Worm (Caenorhabditis elegans) whole organism, L4 larva: ENCODE measurements around the gene wdfy-2.
A peak's percentile ranks its signal among the peaks of the same experiment; 100 is the strongest.

Experiments
- F10B5.3 ChIP-seq: sonication (generic microtip); optimal IDR thresholded peaks from 2 replicates; lab custom pipeline; 2016; ENCODE audit warnings: mild to moderate bottlenecking, missing genetic modification characterization, missing compliant biosample characterization
- F44E2.7 ChIP-seq: fragments of 200-800 bp; sonication (Bioruptor generic); IDR thresholded peaks from 2 replicates; pipeline ENCODE4 v2.1.2; 2022; ENCODE audit warnings: missing genetic modification characterization, missing compliant biosample characterization
- F49E8.2 ChIP-seq: sonication (generic microtip); optimal IDR thresholded peaks from 2 replicates; lab custom pipeline; 2016; ENCODE audit warnings: missing compliant biosample characterization, mild to moderate bottlenecking, missing genetic modification characterization, borderline replicate concordance
- T26A8.4 ChIP-seq: fragments of 200-800 bp; sonication (Bioruptor generic); IDR thresholded peaks from 2 replicates; pipeline ENCODE4 v1.3.6; 2022; ENCODE audit warnings: missing genetic modification characterization, missing compliant biosample characterization
- Y48G9A.11 ChIP-seq: fragments of 200-800 bp; sonication (Bioruptor generic); IDR thresholded peaks from 2 replicates; pipeline ENCODE4 v1.3.6; 2022; ENCODE audit warnings: missing genetic modification reagents, missing genetic modification characterization, missing compliant biosample characterization
- Y75B8A.6 ChIP-seq: fragments of 200-800 bp; sonication (Bioruptor generic); IDR thresholded peaks from 2 replicates; pipeline ENCODE4 v1.3.6; 2022; ENCODE audit warnings: missing genetic modification reagents, missing genetic modification characterization, missing compliant biosample characterization
- aly-2 ChIP-seq: sonication (generic microtip); optimal IDR thresholded peaks from 2 replicates; lab custom pipeline; 2018; ENCODE audit warnings: missing biosample characterization, missing genetic modification characterization
- attf-4 ChIP-seq: sonication (generic microtip); optimal IDR thresholded peaks from 3 replicates; lab custom pipeline; 2017; ENCODE audit warnings: missing biosample characterization, missing genetic modification characterization
- ceh-20 ChIP-seq: fragments of 200-800 bp; sonication (Bioruptor generic); IDR thresholded peaks from 2 replicates; pipeline ENCODE4 v1.3.6; 2022; ENCODE audit warnings: missing genetic modification reagents, missing genetic modification characterization, missing compliant biosample characterization
- ceh-28 ChIP-seq: fragments of 150-350 bp; optimal IDR thresholded peaks from 2 replicates; lab custom pipeline; 2014; ENCODE audit warnings: missing biosample characterization, missing genetic modification reagents, missing genetic modification characterization
- ceh-62 ChIP-seq: sonication (generic microtip); optimal IDR thresholded peaks from 2 replicates; lab custom pipeline; 2017; ENCODE audit warnings: missing biosample characterization, missing genetic modification characterization
- cey-2 ChIP-seq: sonication (generic microtip); optimal IDR thresholded peaks from 3 replicates; lab custom pipeline; 2017; ENCODE audit warnings: missing genetic modification characterization, mild to moderate bottlenecking, missing compliant biosample characterization, antibody characterized with exemption, borderline replicate concordance; ENCODE audit not compliant: insufficient read depth
- daf-12 ChIP-seq: fragments of 150-350 bp; optimal IDR thresholded peaks from 2 replicates; lab custom pipeline; 2014; ENCODE audit warnings: missing biosample characterization, missing genetic modification reagents, missing genetic modification characterization
- daf-16 ChIP-seq, 3 experiments: sonication (generic microtip); optimal IDR thresholded peaks; 2 replicates each; lab custom pipeline; 2016 to 2017; ENCODE audit warnings: missing genetic modification characterization in 3 of 3, missing genetic modification reagents in 3 of 3, mild to moderate bottlenecking in 2 of 3, missing compliant biosample characterization in 2 of 3, missing biosample characterization in 1 of 3, moderate library complexity in 1 of 3
- daf-19 ChIP-seq: fragments of 200-800 bp; sonication (Bioruptor generic); conservative IDR thresholded peaks from 2 replicates; pipeline ENCODE4 v1.3.6; 2022; ENCODE audit warnings: missing genetic modification characterization, missing compliant biosample characterization
- daf-8 ChIP-seq: fragments of 200-800 bp; sonication (Bioruptor generic); IDR thresholded peaks from 2 replicates; pipeline ENCODE4 v1.3.6; 2022; ENCODE audit warnings: missing genetic modification characterization, missing compliant biosample characterization
- dmd-6 ChIP-seq: fragments of 200-800 bp; sonication (Bioruptor generic); IDR thresholded peaks from 2 replicates; pipeline ENCODE4 v1.3.6; 2022; ENCODE audit warnings: missing genetic modification reagents, missing genetic modification characterization, missing compliant biosample characterization
- dmd-8 ChIP-seq: fragments of 200-800 bp; sonication (Bioruptor generic); IDR thresholded peaks from 2 replicates; pipeline ENCODE4 v1.3.6; 2022; ENCODE audit warnings: missing genetic modification characterization, missing compliant biosample characterization
- dmd-9 ChIP-seq: fragments of 200-800 bp; sonication (Bioruptor generic); IDR thresholded peaks from 2 replicates; pipeline ENCODE4 v1.3.6; 2022; ENCODE audit warnings: missing genetic modification reagents, missing genetic modification characterization, missing compliant biosample characterization
- dpl-1 ChIP-seq: fragments of 150-350 bp; optimal IDR thresholded peaks from 2 replicates; lab custom pipeline; 2014; ENCODE audit warnings: missing biosample characterization, missing genetic modification reagents, missing genetic modification characterization
- egl-43 ChIP-seq: fragments of 200-800 bp; sonication (Bioruptor generic); IDR thresholded peaks from 2 replicates; pipeline ENCODE4 v1.3.6; 2022; ENCODE audit warnings: missing genetic modification reagents, missing genetic modification characterization, missing compliant biosample characterization
- fkh-10 ChIP-seq: fragments of 150-350 bp; optimal IDR thresholded peaks from 2 replicates; lab custom pipeline; 2014; ENCODE audit warnings: missing biosample characterization, missing genetic modification reagents, missing genetic modification characterization
- gei-8 ChIP-seq: fragments of 200-800 bp; sonication (Bioruptor generic); optimal IDR thresholded peaks from 2 replicates; lab custom pipeline; 2018; ENCODE audit warnings: mild to moderate bottlenecking, missing genetic modification characterization, missing compliant biosample characterization
- hmg-1.1 ChIP-seq: fragments of 200-800 bp; sonication (Bioruptor generic); IDR thresholded peaks from 2 replicates; pipeline ENCODE4 v1.3.6; 2022; ENCODE audit warnings: missing genetic modification reagents, missing genetic modification characterization, missing compliant biosample characterization
- lim-7 ChIP-seq: fragments of 200-800 bp; sonication (Bioruptor generic); IDR thresholded peaks from 2 replicates; pipeline ENCODE4 v1.3.6; 2022; ENCODE audit warnings: missing genetic modification characterization, missing compliant biosample characterization
- lin-1 ChIP-seq: fragments of 200-800 bp; sonication (Bioruptor generic); IDR thresholded peaks from 2 replicates; pipeline ENCODE4 v1.3.6; 2022; ENCODE audit warnings: missing genetic modification reagents, missing genetic modification characterization, missing compliant biosample characterization
- lin-15B ChIP-seq: fragments of 150-350 bp; sonication (generic microtip); optimal IDR thresholded peaks from 3 replicates; lab custom pipeline; 2014; ENCODE audit warnings: missing biosample characterization, missing genetic modification characterization
- lin-39 ChIP-seq: fragments of 150-350 bp; optimal IDR thresholded peaks from 2 replicates; lab custom pipeline; 2014; ENCODE audit warnings: missing biosample characterization, missing genetic modification reagents, missing genetic modification characterization
- mep-1 ChIP-seq: fragments of 150-350 bp; sonication (generic microtip); optimal IDR thresholded peaks from 3 replicates; lab custom pipeline; 2014; ENCODE audit warnings: missing biosample characterization, missing genetic modification characterization
- mes-2 ChIP-seq: sonication (generic microtip); optimal IDR thresholded peaks from 2 replicates; lab custom pipeline; 2016; ENCODE audit warnings: missing genotype, mild to moderate bottlenecking, missing genetic modification characterization, missing compliant biosample characterization; ENCODE audit not compliant: poor library complexity, severe bottlenecking
- mxl-2 ChIP-seq: fragments of 200-800 bp; sonication (Bioruptor generic); conservative IDR thresholded peaks from 2 replicates; pipeline ENCODE4 v1.3.6; 2022; ENCODE audit warnings: missing genetic modification reagents, missing genetic modification characterization, missing compliant biosample characterization
- nhr-10 ChIP-seq: fragments of 150-350 bp; optimal IDR thresholded peaks from 2 replicates; lab custom pipeline; 2014; ENCODE audit warnings: missing biosample characterization, missing genetic modification characterization
- nhr-102 ChIP-seq: sonication (generic microtip); optimal IDR thresholded peaks from 2 replicates; lab custom pipeline; 2016; ENCODE audit warnings: mild to moderate bottlenecking, missing genetic modification characterization, moderate library complexity, missing compliant biosample characterization
- nhr-11 ChIP-seq: fragments of 150-350 bp; optimal IDR thresholded peaks from 2 replicates; lab custom pipeline; 2014; ENCODE audit warnings: missing biosample characterization, missing genetic modification characterization
- nhr-28 ChIP-seq: fragments of 150-350 bp; optimal IDR thresholded peaks from 2 replicates; lab custom pipeline; 2014; ENCODE audit warnings: missing biosample characterization, missing genetic modification characterization
- nhr-48 ChIP-seq: sonication (generic microtip); optimal IDR thresholded peaks from 2 replicates; lab custom pipeline; 2016; ENCODE audit warnings: mild to moderate bottlenecking, missing genetic modification characterization, missing compliant biosample characterization
- nhr-6 ChIP-seq: fragments of 150-350 bp; optimal IDR thresholded peaks from 2 replicates; lab custom pipeline; 2014; ENCODE audit warnings: missing biosample characterization, missing genetic modification characterization
- nhr-77 ChIP-seq: fragments of 150-350 bp; optimal IDR thresholded peaks from 2 replicates; lab custom pipeline; 2014; ENCODE audit warnings: missing biosample characterization, missing genetic modification characterization
- pha-4 ChIP-seq, 2 experiments: fragments of 150-350 bp in 1 of 2; fragments of 200-800 bp in 1 of 2; sonication (Bioruptor generic) in 1 of 2; IDR thresholded peaks in 1 of 2; optimal IDR thresholded peaks in 1 of 2; 2 replicates each; pipeline versions ENCODE4 v1.3.6 to Lab custom; 2014 to 2022; ENCODE audit warnings: missing genetic modification characterization in 2 of 2, missing genetic modification reagents in 2 of 2, missing biosample characterization in 1 of 2, missing compliant biosample characterization in 1 of 2
- rbr-2 ChIP-seq: sonication (generic microtip); optimal IDR thresholded peaks from 2 replicates; lab custom pipeline; 2016; ENCODE audit warnings: missing genotype, missing genetic modification characterization, missing compliant biosample characterization
- saeg-2 ChIP-seq: fragments of 200-800 bp; sonication (Bioruptor generic); IDR thresholded peaks from 2 replicates; pipeline ENCODE4 v1.3.6; 2022; ENCODE audit warnings: missing genetic modification reagents, missing genetic modification characterization, missing compliant biosample characterization
- sdz-12 ChIP-seq: fragments of 200-800 bp; sonication (Bioruptor generic); optimal IDR thresholded peaks from 2 replicates; lab custom pipeline; 2018; ENCODE audit warnings: mild to moderate bottlenecking, missing genetic modification characterization, missing compliant biosample characterization
- set-16 ChIP-seq: fragments of 200-800 bp; sonication (Bioruptor generic); IDR thresholded peaks from 2 replicates; pipeline ENCODE4 v1.3.6; 2022; ENCODE audit warnings: missing genetic modification reagents, missing genetic modification characterization, missing compliant biosample characterization
- snpc-4 ChIP-seq: fragments of 150-350 bp; optimal IDR thresholded peaks from 2 replicates; lab custom pipeline; 2014; ENCODE audit warnings: missing biosample characterization, missing genetic modification characterization
- spr-3 ChIP-seq: fragments of 200-800 bp; sonication (Bioruptor generic); optimal IDR thresholded peaks from 2 replicates; lab custom pipeline; 2018; ENCODE audit warnings: mild to moderate bottlenecking, missing genetic modification characterization, missing compliant biosample characterization
- unc-39 ChIP-seq: sonication (generic microtip); optimal IDR thresholded peaks from 2 replicates; lab custom pipeline; 2017; ENCODE audit warnings: missing biosample characterization, missing genetic modification characterization
- zfp-3 ChIP-seq: fragments of 200-800 bp; sonication (Bioruptor generic); conservative IDR thresholded peaks from 2 replicates; pipeline ENCODE4 v1.3.6; 2022; ENCODE audit warnings: missing genetic modification reagents, missing genetic modification characterization, missing compliant biosample characterization
- zip-2 ChIP-seq: fragments of 150-350 bp; optimal IDR thresholded peaks from 2 replicates; lab custom pipeline; 2014; ENCODE audit warnings: missing biosample characterization, missing genetic modification characterization
- ztf-11 ChIP-seq: fragments of 150-350 bp; optimal IDR thresholded peaks from 2 replicates; lab custom pipeline; 2014; ENCODE audit warnings: missing biosample characterization, missing genetic modification characterization

Gene wdfy-2

ce11 chrII:9282787-9283186, 36.9 kb upstream of the wdfy-2 start (continued):
- TF ChIP-seq F44E2.7 (GFP tag; lab: Robert Waterston, UW) (0 out of 2 replicates have a peak, but pooled peaks have one; percentile 27), dpl-1 (GFP tag; lab: Kevin White, UChicago) (peak; percentile 62), nhr-10 (tag; lab: Kevin White, UChicago) (peak; percentile 39), Y48G9A.11 (no peak), attf-4 (tag; lab: Kevin White, UChicago) (peak; percentile 48), unc-39 (tag; lab: Kevin White, UChicago) (no peak), daf-19 (GFP tag; lab: Robert Waterston, UW) (0 out of 2 replicates have a peak, but pooled peaks have one; percentile 12), hmg-1.1 (GFP tag; lab: Robert Waterston, UW) (peak; percentile 93), spr-3 (GFP tag; lab: Kevin White, UChicago) (no peak), mes-2 (tag; lab: Kevin White, UChicago) (peak; percentile 83), ztf-11 (no peak), ceh-28 (tag; lab: Kevin White, UChicago) (peak; percentile 81), Y75B8A.6 (GFP tag; lab: Robert Waterston, UW) (0 out of 2 replicates have a peak, but pooled peaks have one; percentile 21), nhr-48 (peak; percentile 81), lim-7 (GFP tag; lab: Robert Waterston, UW) (no peak), dmd-8 (GFP tag; lab: Robert Waterston, UW) (0 out of 2 replicates have a peak, but pooled peaks have one; percentile 31), nhr-28 (tag; lab: Kevin White, UChicago) (peak; percentile 100), nhr-102 (tag; lab: Kevin White, UChicago) (peak; percentile 59), sdz-12 (GFP tag; lab: Kevin White, UChicago) (no peak), zip-2 (tag; lab: Kevin White, UChicago) (no peak), aly-2 (tag; lab: Kevin White, UChicago) (no peak), zfp-3 (GFP tag; lab: Robert Waterston, UW) (peak; percentile 71; the same call in 1 of the 2 replicates), nhr-77 (peak; percentile 93), fkh-10 (GFP tag; lab: Kevin White, UChicago) (peak; percentile 59), cey-2 (tag; lab: Kevin White, UChicago) (peak; percentile 67), F49E8.2 (tag; lab: Kevin White, UChicago) (no peak), nhr-6 (tag; lab: Kevin White, UChicago) (peak; percentile 50), egl-43 (GFP tag; lab: Robert Waterston, UW) (peak; percentile 82), mxl-2 (GFP tag; lab: Robert Waterston, UW) (no peak), gei-8 (GFP tag; lab: Kevin White, UChicago) (peak; percentile 30), rbr-2 (tag; lab: Kevin White, UChicago) (peak; percentile 88), ceh-62 (no peak), daf-8 (no peak), nhr-11 (tag; lab: Kevin White, UChicago) (peak; percentile 94), daf-16 (GFP tag; optimal IDR thresholded peaks at IDR 0.05; lab: Kevin White, UChicago) (peak; percentile 64), daf-16 (tag; optimal IDR thresholded peaks at IDR 0.05; lab: Kevin White, UChicago) (peak; percentile 76)

- TF ChIP-seq dmd-6 (GFP tag; lab: Robert Waterston, UW), result peak; percentile 97
- no peak for TF ChIP-seq set-16 (GFP tag; lab: Robert Waterston, UW)
- TF ChIP-seq nhr-11 (tag; lab: Kevin White, UChicago), result peak; percentile 78
- peak; percentile 59; the same call in 1 of the 2 replicates for TF ChIP-seq pha-4 (GFP tag; IDR thresholded peaks at IDR 0.05; lab: Robert Waterston, UW)
- TF ChIP-seq pha-4 (tag; optimal IDR thresholded peaks at IDR 0.05; lab: Kevin White, UChicago), result no peak
- no peak for TF ChIP-seq dmd-9 (GFP tag; lab: Robert Waterston, UW)
- TF ChIP-seq ceh-20, result peak; percentile 18; the same call in 1 of the 2 replicates
- no peak for TF ChIP-seq lin-39
- TF ChIP-seq lin-1 (GFP tag; lab: Robert Waterston, UW), result peak; percentile 71
- no peak for TF ChIP-seq lin-15B (tag; lab: Kevin White, UChicago)
- TF ChIP-seq T26A8.4 (GFP tag; lab: Robert Waterston, UW), result peak; percentile 37; the same call in 1 of the 2 replicates
- TF ChIP-seq F10B5.3, result no peak
- no peak for TF ChIP-seq daf-12 (tag; lab: Kevin White, UChicago)
- TF ChIP-seq mep-1, result peak; percentile 70
- TF ChIP-seq nhr-10 (tag; lab: Kevin White, UChicago), result peak; percentile 19
- peak; percentile 67; the same call in 1 of the 2 replicates for TF ChIP-seq saeg-2 (GFP tag; lab: Robert Waterston, UW)
- TF ChIP-seq snpc-4 (tag; lab: Kevin White, UChicago), result no peak
Observed at ce11 chrII:9283668-9284357, 35.9 kb upstream of the wdfy-2 start.
